Fruit fly (Drosophila melanogaster) whole organism, pupa: Measurements from ENCODE around the gene VhaM9.7-b.

ENCODE experiments used
- CG14655 ChIP-seq: fragments of 200-800 bp; sonication (Bioruptor generic); optimal IDR thresholded peaks from 3 replicates; lab custom pipeline; 2017; ENCODE audit warnings: mild to moderate bottlenecking, missing biosample characterization, missing genetic modification reagents, missing genetic modification characterization
- CG15710 ChIP-seq: fragments of 200-800 bp; sonication (Bioruptor generic); optimal IDR thresholded peaks from 2 replicates; lab custom pipeline; 2018; ENCODE audit warnings: missing biosample characterization, mild to moderate bottlenecking, missing genetic modification characterization, moderate library complexity
- CG32121 ChIP-seq: fragments of 200-800 bp; sonication (Bioruptor generic); IDR thresholded peaks from 2 replicates; pipeline ENCODE4 v1.3.6; 2022; ENCODE audit warnings: missing biosample characterization, missing genetic modification characterization
- CG34367 ChIP-seq: fragments of 200-800 bp; sonication (Bioruptor generic); optimal IDR thresholded peaks from 2 replicates; lab custom pipeline; 2018; ENCODE audit warnings: missing biosample characterization, mild to moderate bottlenecking, missing genetic modification characterization
- CG8159 ChIP-seq: fragments of 200-800 bp; sonication (Bioruptor generic); optimal IDR thresholded peaks from 3 replicates; lab custom pipeline; 2018; ENCODE audit warnings: missing biosample characterization, mild to moderate bottlenecking, missing genetic modification characterization, moderate library complexity
- CG8301 ChIP-seq: fragments of 200-800 bp; sonication (Bioruptor generic); optimal IDR thresholded peaks from 2 replicates; lab custom pipeline; 2018; ENCODE audit warnings: missing biosample characterization, mild to moderate bottlenecking, missing genetic modification characterization
- D1 ChIP-seq: fragments of 200-800 bp; sonication (Bioruptor generic); optimal IDR thresholded peaks from 2 replicates; lab custom pipeline; 2018; ENCODE audit warnings: missing biosample characterization, mild to moderate bottlenecking, missing genetic modification characterization, moderate library complexity
- Pif1A ChIP-seq: fragments of 200-800 bp; sonication (Bioruptor generic); optimal IDR thresholded peaks from 3 replicates; lab custom pipeline; 2016; ENCODE audit warnings: missing biosample characterization, missing genetic modification characterization
- Pif1B ChIP-seq: fragments of 200-800 bp; sonication (Bioruptor generic); optimal IDR thresholded peaks from 3 replicates; lab custom pipeline; 2016; ENCODE audit warnings: missing biosample characterization, missing genetic modification characterization
- Snoo ChIP-seq: fragments of 200-800 bp; sonication (Bioruptor generic); optimal IDR thresholded peaks from 3 replicates; lab custom pipeline; 2017; ENCODE audit warnings: missing biosample characterization, mild to moderate bottlenecking, missing genetic modification characterization, inconsistent platforms
- rn ChIP-seq: fragments of 200-800 bp; sonication (Bioruptor generic); IDR thresholded peaks from 2 replicates; pipeline ENCODE4 v1.3.6; 2022; ENCODE audit warnings: missing biosample characterization, missing genetic modification characterization

DNA sequence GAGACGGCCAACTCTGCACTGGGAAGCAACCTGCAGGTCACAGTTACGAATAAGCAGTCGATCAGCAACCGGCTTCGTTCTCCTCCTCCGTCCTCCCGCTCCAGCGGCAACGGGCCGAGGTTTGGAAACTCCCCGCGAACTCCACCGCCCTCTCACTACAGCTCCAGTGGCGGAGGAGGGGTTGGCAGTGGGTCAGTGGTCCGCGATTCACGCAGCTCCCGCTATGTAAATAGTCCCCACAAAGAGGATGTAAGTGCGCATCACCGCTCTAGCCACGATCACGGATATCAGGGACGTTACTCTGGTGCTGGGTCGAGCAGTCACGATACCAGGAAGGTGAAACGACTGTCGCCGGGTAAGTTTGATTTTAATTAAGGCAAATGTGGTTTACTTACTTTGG lies 21.3 kb upstream of the VhaM9.7-b start:
- no peak for TF ChIP-seq rn (GFP tag; lab: Robert Waterston, UW)
- TF ChIP-seq CG8159 (tag; lab: Kevin White, UChicago): no peak
- TF ChIP-seq CG34367 (tag; lab: Kevin White, UChicago): no peak
- TF ChIP-seq Snoo (tag; lab: Kevin White, UChicago): no peak
- TF ChIP-seq Pif1B (GFP tag; lab: Kevin White, UChicago): no peak
- no peak for TF ChIP-seq CG8301
- no peak for TF ChIP-seq D1
- TF ChIP-seq CG14655 (GFP tag; lab: Kevin White, UChicago): no peak
- no peak for TF ChIP-seq CG32121 (GFP tag; lab: Robert Waterston, UW)
- TF ChIP-seq CG15710 (tag; lab: Kevin White, UChicago): no peak
- no peak for TF ChIP-seq Pif1A (GFP tag; lab: Kevin White, UChicago)
